Fruit fly (Drosophila melanogaster) whole organism, prepupa: ENCODE results near the gene hfp.
A peak's percentile ranks its signal among the peaks of the same experiment; 100 is the strongest.

Experiments
- CG10631 ChIP-seq: fragments of 200-800 bp; sonication (Bioruptor generic); optimal IDR thresholded peaks from 2 replicates; lab custom pipeline; 2016; ENCODE audit warnings: missing biosample characterization, missing genetic modification characterization
- CG11762 ChIP-seq: fragments of 200-800 bp; sonication (Bioruptor generic); optimal IDR thresholded peaks from 3 replicates; lab custom pipeline; 2016; ENCODE audit warnings: missing biosample characterization, missing genetic modification characterization; ENCODE audit not compliant: insufficient read depth
- CG15336 ChIP-seq: fragments of 200-800 bp; sonication (Bioruptor generic); IDR thresholded peaks from 2 replicates; pipeline ENCODE4 v1.3.6; 2022; ENCODE audit warnings: missing biosample characterization, missing genetic modification characterization
- CG1621 ChIP-seq: fragments of 200-800 bp; sonication (Bioruptor generic); optimal IDR thresholded peaks from 3 replicates; lab custom pipeline; 2018; ENCODE audit warnings: missing biosample characterization, mild to moderate bottlenecking, missing genetic modification characterization
- CG16779 ChIP-seq: fragments of 200-800 bp; sonication (Bioruptor generic); optimal IDR thresholded peaks from 3 replicates; lab custom pipeline; 2017; ENCODE audit warnings: missing biosample characterization, mild to moderate bottlenecking, missing genetic modification characterization
- CG3032 ChIP-seq: fragments of 200-800 bp; optimal IDR thresholded peaks from 2 replicates; lab custom pipeline; 2019; ENCODE audit warnings: missing biosample characterization, mild to moderate bottlenecking, missing genetic modification characterization, moderate library complexity
- CG31627 ChIP-seq: fragments of 200-800 bp; sonication (Bioruptor generic); optimal IDR thresholded peaks from 3 replicates; lab custom pipeline; 2016; ENCODE audit warnings: missing biosample characterization, missing genetic modification characterization
- CG32006 ChIP-seq: fragments of 200-800 bp; sonication (Bioruptor generic); optimal IDR thresholded peaks from 3 replicates; lab custom pipeline; 2017; ENCODE audit warnings: missing biosample characterization, mild to moderate bottlenecking, missing genetic modification characterization
- CG34406 ChIP-seq: fragments of 200-800 bp; sonication (Bioruptor generic); optimal IDR thresholded peaks from 3 replicates; lab custom pipeline; 2016; ENCODE audit warnings: missing biosample characterization, missing genetic modification characterization
- CG3919 ChIP-seq: fragments of 200-800 bp; sonication (Bioruptor generic); optimal IDR thresholded peaks from 3 replicates; lab custom pipeline; 2016; ENCODE audit warnings: missing biosample characterization, missing genetic modification characterization
- CG4318 ChIP-seq: fragments of 200-800 bp; sonication (Bioruptor generic); optimal IDR thresholded peaks from 3 replicates; lab custom pipeline; 2017; ENCODE audit warnings: missing biosample characterization, mild to moderate bottlenecking, missing genetic modification characterization
- CG6163 ChIP-seq: fragments of 200-800 bp; sonication (Bioruptor generic); IDR thresholded peaks from 3 replicates; pipeline ENCODE4 v1.3.6; 2022; ENCODE audit warnings: missing biosample characterization, missing genetic modification characterization
- CG6808 ChIP-seq: fragments of 200-800 bp; sonication (Bioruptor generic); optimal IDR thresholded peaks from 3 replicates; lab custom pipeline; 2017; ENCODE audit warnings: missing biosample characterization, missing genetic modification characterization, mild to moderate bottlenecking, moderate library complexity, missing genetic modification reagents
- CG7368 ChIP-seq: fragments of 200-800 bp; sonication (Bioruptor generic); optimal IDR thresholded peaks from 3 replicates; lab custom pipeline; 2016; ENCODE audit warnings: missing biosample characterization, missing genetic modification characterization
- CG8119 ChIP-seq: fragments of 200-800 bp; sonication (Bioruptor generic); IDR thresholded peaks from 3 replicates; pipeline ENCODE4 v1.3.6; 2022; ENCODE audit warnings: missing biosample characterization, missing genetic modification characterization
- CG8319 ChIP-seq: fragments of 200-800 bp; sonication (Bioruptor generic); optimal IDR thresholded peaks from 3 replicates; lab custom pipeline; 2016; ENCODE audit warnings: missing biosample characterization, missing genetic modification characterization
- CG8632 ChIP-seq: fragments of 200-800 bp; sonication (Bioruptor generic); optimal IDR thresholded peaks from 3 replicates; lab custom pipeline; 2016; ENCODE audit warnings: missing biosample characterization, missing genetic modification characterization
- CG9139 ChIP-seq: fragments of 200-800 bp; sonication (Bioruptor generic); optimal IDR thresholded peaks from 3 replicates; lab custom pipeline; 2017; ENCODE audit warnings: missing biosample characterization, mild to moderate bottlenecking, missing genetic modification characterization
- Eip93F ChIP-seq: fragments of 200-800 bp; sonication (Bioruptor generic); optimal IDR thresholded peaks from 2 replicates; lab custom pipeline; 2016; ENCODE audit warnings: missing biosample characterization, mild to moderate bottlenecking, missing genetic modification characterization
- Ets21C ChIP-seq: fragments of 200-800 bp; sonication (Bioruptor generic); optimal IDR thresholded peaks from 3 replicates; lab custom pipeline; 2016; ENCODE audit warnings: missing biosample characterization, missing genetic modification characterization
- Ets96B ChIP-seq: fragments of 200-800 bp; optimal IDR thresholded peaks from 2 replicates; lab custom pipeline; 2019; ENCODE audit warnings: missing biosample characterization, mild to moderate bottlenecking, missing genetic modification characterization, moderate library complexity
- Gug ChIP-seq: fragments of 200-800 bp; sonication (Bioruptor generic); IDR thresholded peaks from 2 replicates; pipeline ENCODE4 v1.3.6; 2022; ENCODE audit warnings: missing biosample characterization, missing genetic modification characterization
- Hr4 ChIP-seq: fragments of 200-800 bp; sonication (Bioruptor generic); optimal IDR thresholded peaks from 3 replicates; lab custom pipeline; 2016; ENCODE audit warnings: missing biosample characterization, missing genetic modification characterization
- Lpt ChIP-seq: fragments of 200-800 bp; sonication (Bioruptor generic); optimal IDR thresholded peaks from 3 replicates; lab custom pipeline; 2016; ENCODE audit warnings: missing biosample characterization, missing genetic modification characterization
- OdsH ChIP-seq: fragments of 200-800 bp; sonication (Bioruptor generic); optimal IDR thresholded peaks from 3 replicates; lab custom pipeline; 2016; ENCODE audit warnings: missing biosample characterization, missing genetic modification characterization
- Smox ChIP-seq: fragments of 200-800 bp; sonication (Bioruptor generic); optimal IDR thresholded peaks from 3 replicates; lab custom pipeline; 2016; ENCODE audit warnings: missing biosample characterization, missing genetic modification characterization
- Sox14 ChIP-seq: fragments of 200-800 bp; sonication (Bioruptor generic); optimal IDR thresholded peaks from 3 replicates; lab custom pipeline; 2016; ENCODE audit warnings: missing biosample characterization, missing genetic modification characterization
- Sox15 ChIP-seq: fragments of 200-800 bp; sonication (Bioruptor generic); optimal IDR thresholded peaks from 3 replicates; lab custom pipeline; 2016; ENCODE audit warnings: missing biosample characterization, missing genetic modification characterization
- achi ChIP-seq: fragments of 200-800 bp; sonication (Bioruptor generic); optimal IDR thresholded peaks from 3 replicates; lab custom pipeline; 2016; ENCODE audit warnings: missing biosample characterization, missing genetic modification characterization
- acj6 ChIP-seq: fragments of 200-800 bp; sonication (Bioruptor generic); optimal IDR thresholded peaks from 3 replicates; lab custom pipeline; 2016; ENCODE audit warnings: missing biosample characterization, missing genetic modification characterization
- cyc ChIP-seq: fragments of 200-800 bp; sonication (Bioruptor generic); optimal IDR thresholded peaks from 3 replicates; lab custom pipeline; 2016; ENCODE audit warnings: missing biosample characterization, missing genetic modification characterization
- dac ChIP-seq: fragments of 200-800 bp; sonication (Bioruptor generic); optimal IDR thresholded peaks from 2 replicates; lab custom pipeline; 2017; ENCODE audit warnings: missing biosample characterization, mild to moderate bottlenecking, missing genetic modification characterization
- dsx ChIP-seq: fragments of 200-800 bp; optimal IDR thresholded peaks from 3 replicates; lab custom pipeline; 2019; ENCODE audit warnings: missing biosample characterization, mild to moderate bottlenecking, missing genetic modification characterization, moderate library complexity; ENCODE audit not compliant: poor library complexity, severe bottlenecking
- esn ChIP-seq: fragments of 200-800 bp; sonication (Bioruptor generic); optimal IDR thresholded peaks from 2 replicates; lab custom pipeline; 2016; ENCODE audit warnings: missing biosample characterization, mild to moderate bottlenecking, missing genetic modification characterization, moderate library complexity
- fd59A ChIP-seq: fragments of 200-800 bp; sonication (Bioruptor generic); optimal IDR thresholded peaks from 2 replicates; lab custom pipeline; 2017; ENCODE audit warnings: missing biosample characterization, mild to moderate bottlenecking, missing genetic modification characterization, missing genetic modification reagents
- fkh ChIP-seq: fragments of 200-800 bp; sonication (Bioruptor generic); optimal IDR thresholded peaks from 3 replicates; lab custom pipeline; 2017; ENCODE audit warnings: missing biosample characterization, mild to moderate bottlenecking, missing genetic modification characterization, moderate library complexity
- lz ChIP-seq: fragments of 200-800 bp; sonication (Bioruptor generic); optimal IDR thresholded peaks from 3 replicates; lab custom pipeline; 2016; ENCODE audit warnings: missing biosample characterization, missing genetic modification characterization
- salr ChIP-seq, 2 experiments: fragments of 200-800 bp; sonication (Bioruptor generic); optimal IDR thresholded peaks; 3 replicates each; lab custom pipeline; 2016 to 2018; ENCODE audit warnings: missing biosample characterization in 2 of 2, missing genetic modification characterization in 2 of 2, mild to moderate bottlenecking in 1 of 2
- spab ChIP-seq: fragments of 200-800 bp; sonication (Bioruptor generic); optimal IDR thresholded peaks from 2 replicates; lab custom pipeline; 2017; ENCODE audit warnings: missing biosample characterization, mild to moderate bottlenecking, missing genetic modification characterization, missing genetic modification reagents
- ss ChIP-seq, 2 experiments: fragments of 200-800 bp; sonication (Bioruptor generic); optimal IDR thresholded peaks; 2 replicates in 1 of 2; 3 replicates in 1 of 2; lab custom pipeline; 2017 to 2018; ENCODE audit warnings: mild to moderate bottlenecking in 2 of 2, missing biosample characterization in 2 of 2, missing genetic modification characterization in 2 of 2, moderate library complexity in 1 of 2
- svp ChIP-seq: fragments of 200-800 bp; sonication (Bioruptor generic); peaks from one replicate; lab custom pipeline; 2016; ENCODE audit warnings: missing biosample characterization, missing genetic modification characterization
- topi ChIP-seq: fragments of 200-800 bp; sonication (Bioruptor generic); optimal IDR thresholded peaks from 3 replicates; lab custom pipeline; 2016; ENCODE audit warnings: missing biosample characterization, missing genetic modification characterization
- vri ChIP-seq: fragments of 200-800 bp; sonication (Bioruptor generic); optimal IDR thresholded peaks from 3 replicates; lab custom pipeline; 2016; ENCODE audit warnings: missing biosample characterization, mild to moderate bottlenecking, missing genetic modification characterization

The hfp gene

dm6 chr3L:1533699-1534431 lies 31.5 kb upstream of the hfp start, which contains the start of gene Iml1:
Iml1 (minus strand) TSS chr3L:1534034.
- TF ChIP-seq lz (GFP tag; lab: Kevin White, UChicago), result peak; percentile 18
- no peak for TF ChIP-seq CG3919 (GFP tag; lab: Kevin White, UChicago)
- TF ChIP-seq acj6 (GFP tag; lab: Kevin White, UChicago), result no peak
- peak; percentile 41 for TF ChIP-seq fkh (GFP tag; lab: Kevin White, UChicago)
- peak; percentile 43 for TF ChIP-seq esn (GFP tag; lab: Kevin White, UChicago)
- TF ChIP-seq svp (GFP tag; lab: Kevin White, UChicago), result peak; percentile 63

DNA sequence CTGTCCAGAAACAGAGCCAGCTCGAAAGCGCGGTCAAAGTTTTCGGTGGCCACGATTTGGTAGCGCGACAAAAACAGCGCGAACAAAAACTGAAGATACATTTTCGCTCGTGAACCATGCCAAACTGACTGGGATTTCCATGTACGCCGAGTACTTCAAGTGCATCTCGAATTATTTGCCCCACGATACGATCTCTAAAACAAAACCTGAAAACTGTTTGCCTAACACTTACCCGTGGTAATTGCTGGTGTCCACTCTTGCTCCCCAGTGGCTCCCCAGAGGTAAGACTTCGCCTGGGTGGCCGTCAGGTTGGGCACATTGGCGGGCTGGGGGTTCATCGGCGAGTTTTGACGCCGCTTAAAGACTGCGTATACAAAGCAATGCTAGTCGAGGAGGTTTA lies 28.8 kb upstream of the hfp start, which contains the start of gene Ir62a:
Gene Ir62a, minus strand, starts transcription at position 101 of the 400 bp plus-strand sequence.
- TF ChIP-seq ss (GFP tag; optimal IDR thresholded peaks at IDR 0.05; lab: Kevin White, UChicago), result no peak
- TF ChIP-seq vri (GFP tag; lab: Kevin White, UChicago), result no peak
- TF ChIP-seq esn (GFP tag; lab: Kevin White, UChicago), result no peak
- TF ChIP-seq CG34406 (GFP tag; lab: Kevin White, UChicago), result no peak
- no peak for TF ChIP-seq achi (GFP tag; lab: Kevin White, UChicago)
- TF ChIP-seq CG6163, result no peak
- no peak for TF ChIP-seq CG8119
- no peak for TF ChIP-seq Lpt (GFP tag; lab: Kevin White, UChicago)
- TF ChIP-seq CG10631 (GFP tag; lab: Kevin White, UChicago), result no peak
- TF ChIP-seq Eip93F (GFP tag; lab: Kevin White, UChicago), result no peak
- TF ChIP-seq Ets96B (tag; lab: Kevin White, UChicago), result no peak
- no peak for TF ChIP-seq CG8632
- TF ChIP-seq dac (GFP tag; lab: Kevin White, UChicago), result no peak
- no peak for TF ChIP-seq fd59A
- TF ChIP-seq CG32006 (GFP tag; lab: Kevin White, UChicago), result no peak

DNA sequence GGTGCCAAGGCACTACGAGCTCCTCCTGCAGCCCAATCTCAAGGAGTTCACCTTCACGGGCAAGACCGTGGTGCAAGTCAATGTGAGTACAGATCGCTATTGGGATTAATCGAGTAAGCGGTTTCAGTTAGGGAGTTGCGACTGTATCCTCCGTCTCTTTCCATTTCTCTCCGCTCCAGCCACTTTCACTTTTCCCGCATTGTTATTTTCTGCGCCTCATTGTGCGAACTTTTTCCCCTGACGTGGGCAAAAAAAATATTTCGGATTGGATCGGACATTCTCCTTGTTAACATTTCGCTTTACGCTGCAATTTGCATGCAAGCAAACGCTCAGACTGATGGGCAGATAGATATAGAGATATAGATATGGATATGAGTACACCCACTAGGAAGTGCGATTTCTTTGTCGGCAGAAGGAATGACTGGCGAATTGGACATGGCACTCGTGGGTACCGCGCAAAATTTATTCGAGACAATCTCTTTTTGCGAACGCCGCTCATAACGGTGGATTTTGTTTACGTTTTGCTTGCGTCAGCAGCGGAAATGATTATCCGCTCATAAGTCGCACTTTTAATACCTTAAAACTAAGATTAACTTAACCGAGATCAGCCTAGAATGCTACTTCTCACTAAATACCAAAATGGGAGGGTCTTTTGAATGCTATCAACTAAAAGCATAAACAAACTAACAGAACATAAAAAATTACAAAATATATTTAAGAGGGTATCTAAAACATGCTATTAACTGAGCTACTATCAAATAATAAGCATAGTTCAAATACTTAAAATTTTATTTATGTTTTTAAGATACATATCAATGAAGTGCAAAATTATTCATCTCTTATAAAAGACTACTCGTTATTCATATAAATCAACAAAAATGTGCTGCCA lies 16.6 kb upstream of the hfp start:
- TF ChIP-seq CG4318 (no peak), CG11762 (peak; percentile 40), CG3919 (GFP tag; lab: Kevin White, UChicago) (no peak), Hr4 (no peak), CG6163 (no peak), esn (GFP tag; lab: Kevin White, UChicago) (peak; percentile 60), CG8632 (no peak), CG6808 (GFP tag; lab: Kevin White, UChicago) (no peak), Smox (GFP tag; lab: Kevin White, UChicago) (no peak), dsx (GFP tag; lab: Kevin White, UChicago) (no peak), Gug (GFP tag; lab: Robert Waterston, UW) (no peak), Ets96B (tag; lab: Kevin White, UChicago) (no peak), svp (GFP tag; lab: Kevin White, UChicago) (peak; percentile 82), CG16779 (no peak), Sox15 (GFP tag; lab: Kevin White, UChicago) (no peak), Eip93F (GFP tag; lab: Kevin White, UChicago) (no peak), Ets21C (GFP tag; lab: Kevin White, UChicago) (no peak), CG8319 (GFP tag; lab: Kevin White, UChicago) (peak; percentile 15), CG7368 (GFP tag; lab: Kevin White, UChicago) (no peak), CG8119 (no peak), achi (GFP tag; lab: Kevin White, UChicago) (no peak), salr (GFP tag; optimal IDR thresholded peaks at IDR 0.05; lab: Kevin White, UChicago) (no peak), CG31627 (GFP tag; lab: Kevin White, UChicago) (no peak), CG15336 (GFP tag; lab: Robert Waterston, UW) (no peak), CG10631 (GFP tag; lab: Kevin White, UChicago) (no peak), spab (GFP tag; lab: Kevin White, UChicago) (peak; percentile 10), topi (GFP tag; lab: Kevin White, UChicago) (no peak), CG3032 (no peak), Lpt (GFP tag; lab: Kevin White, UChicago) (no peak), Sox14 (GFP tag; lab: Kevin White, UChicago) (no peak), cyc (GFP tag; lab: Kevin White, UChicago) (peak; percentile 51), CG9139 (GFP tag; lab: Kevin White, UChicago) (no peak), CG1621 (tag; lab: Kevin White, UChicago) (no peak), OdsH (GFP tag; lab: Kevin White, UChicago) (no peak)
